Worm (Caenorhabditis elegans): ENCODE data around the gene col-143.
A peak's percentile ranks its signal among the peaks of the same experiment; 100 is the strongest.

The col-143 gene

ce11 chrV:6835242-6835641 lies at the start of gene col-143, which contains the start of gene T15B7.14:
TSS of gene col-143 (plus strand) at chrV:6835635.
TSS of gene T15B7.14 (minus strand) at chrV:6835342.
- TF ChIP-seq mbf-1 (tag; optimal IDR thresholded peaks at IDR 0.05) (no peak), nhr-129 (tag; optimal IDR thresholded peaks at IDR 0.05) (no peak), nhr-237 (tag; optimal IDR thresholded peaks at IDR 0.05) (no peak), unc-55 (GFP tag; optimal IDR thresholded peaks at IDR 0.05) (no peak), Y55F3AM.14 (GFP tag; optimal IDR thresholded peaks at IDR 0.05) (no peak), ztf-11 (tag; optimal IDR thresholded peaks at IDR 0.05) (no peak), nhr-12 (tag; optimal IDR thresholded peaks at IDR 0.05) (no peak), gmeb-1 (tag; optimal IDR thresholded peaks at IDR 0.05) (no peak), dmd-4 (tag; optimal IDR thresholded peaks at IDR 0.05) (no peak), lin-11 (tag; optimal IDR thresholded peaks at IDR 0.05) (no peak), lin-39 (tag; optimal IDR thresholded peaks at IDR 0.05) (no peak), zag-1 (tag; optimal IDR thresholded peaks at IDR 0.05) (no peak), egl-27 (tag; optimal IDR thresholded peaks at IDR 0.05) (no peak)

DNA sequence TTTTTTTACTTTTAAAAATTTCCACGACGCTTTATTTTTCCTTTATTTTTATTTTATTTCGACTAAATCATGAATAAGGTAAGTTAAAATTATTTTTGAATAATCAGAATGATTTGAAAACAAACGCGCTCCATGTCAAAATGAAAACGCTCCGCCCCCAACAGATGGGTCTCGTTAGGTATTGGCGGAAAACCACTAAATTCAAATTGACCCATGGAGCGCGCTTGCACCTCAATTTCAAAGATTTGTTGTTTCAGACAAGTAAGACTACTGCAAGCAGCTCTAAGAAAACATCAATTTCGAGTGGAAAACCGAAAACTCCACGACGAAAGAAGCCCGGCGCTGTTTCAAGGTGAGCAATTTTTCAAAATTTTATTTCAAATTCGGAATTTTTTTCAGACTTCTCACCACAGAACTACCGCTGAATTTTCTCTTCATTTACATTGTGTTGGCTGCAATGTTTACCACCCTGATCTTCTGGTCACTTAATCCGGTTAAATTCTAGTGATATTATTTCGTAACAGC lies 47.5 kb upstream of the col-143 start, which contains the start of gene ZC404.2:
TSS of gene ZC404.2 (plus strand) at position 47 of the 525 bp plus-strand sequence.
- TF ChIP-seq ztf-11 (tag; optimal IDR thresholded peaks at IDR 0.05) (no peak), sma-3 (GFP tag; optimal IDR thresholded peaks at IDR 0.05) (no peak), nhr-77 (tag; optimal IDR thresholded peaks at IDR 0.05) (no peak), nhr-10 (tag; optimal IDR thresholded peaks at IDR 0.05) (no peak), skn-1 (tag; optimal IDR thresholded peaks at IDR 0.05) (no peak), nhr-129 (tag; optimal IDR thresholded peaks at IDR 0.05) (no peak), ceh-16 (tag; optimal IDR thresholded peaks at IDR 0.05) (no peak), lin-13 (GFP tag; optimal IDR thresholded peaks at IDR 0.05) (no peak), peb-1 (tag; optimal IDR thresholded peaks at IDR 0.05) (no peak), lin-11 (tag; optimal IDR thresholded peaks at IDR 0.05) (no peak), unc-55 (GFP tag; optimal IDR thresholded peaks at IDR 0.05) (no peak), nhr-6 (tag; optimal IDR thresholded peaks at IDR 0.05) (no peak), nhr-237 (tag; optimal IDR thresholded peaks at IDR 0.05) (no peak), Y55F3AM.14 (GFP tag; optimal IDR thresholded peaks at IDR 0.05) (no peak), fos-1 (tag; optimal IDR thresholded peaks at IDR 0.05) (no peak), nhr-25 (tag; optimal IDR thresholded peaks at IDR 0.05) (no peak), dmd-4 (tag; optimal IDR thresholded peaks at IDR 0.05) (no peak)

- TF ChIP-seq lin-39 (tag; optimal IDR thresholded peaks at IDR 0.05) (no peak), mab-5 (tag; optimal IDR thresholded peaks at IDR 0.05) (no peak), ceh-82 (tag; optimal IDR thresholded peaks at IDR 0.05) (no peak), elt-1 (tag; optimal IDR thresholded peaks at IDR 0.05) (no peak), nhr-25 (tag; optimal IDR thresholded peaks at IDR 0.05) (no peak)
These were observed 42.9 kb upstream of the col-143 start, which contains the start of gene gck-2 for ce11 chrV:6792565-6792964. TSS of gene gck-2 (minus strand) at chrV:6792665.

ce11 chrV:6792973-6793372 lies 42.5 kb upstream of the col-143 start:
- TF ChIP-seq blmp-1 (tag; optimal IDR thresholded peaks at IDR 0.05; ENCODE audit: insufficient read depth), result no peak
- TF ChIP-seq nhr-23 (tag; optimal IDR thresholded peaks at IDR 0.05), result no peak
- no peak for TF ChIP-seq gmeb-1 (tag; optimal IDR thresholded peaks at IDR 0.05)
- TF ChIP-seq sem-4 (tag; optimal IDR thresholded peaks at IDR 0.05), result no peak
- peak in 1 of 2 experiments; percentile 27 for TF ChIP-seq lsy-2 (tag; optimal IDR thresholded peaks at IDR 0.05)
- TF ChIP-seq lin-13 (GFP tag; optimal IDR thresholded peaks at IDR 0.05), result no peak
- TF ChIP-seq nhr-237 (tag; optimal IDR thresholded peaks at IDR 0.05), result no peak

ce11 chrV:6793744-6794239 lies 41.6 kb upstream of the col-143 start, which contains the start of gene ZC404.1:
TSS of gene ZC404.1 (plus strand) at chrV:6794189.
- peak; percentile 27 for TF ChIP-seq ceh-16 (tag; optimal IDR thresholded peaks at IDR 0.05)
- peak; percentile 6 for TF ChIP-seq nhr-129 (tag; optimal IDR thresholded peaks at IDR 0.05)
- peak; percentile 34 for TF ChIP-seq F13H6.1 (tag; optimal IDR thresholded peaks at IDR 0.05)
- TF ChIP-seq unc-55 (GFP tag; optimal IDR thresholded peaks at IDR 0.05), result peak; percentile 38
- TF ChIP-seq egl-27 (tag; optimal IDR thresholded peaks at IDR 0.05), result no peak
- no peak for TF ChIP-seq aly-2 (tag; optimal IDR thresholded peaks at IDR 0.05)
- TF ChIP-seq snpc-4 (tag; optimal IDR thresholded peaks at IDR 0.05), result peak; percentile 62
